Worm (Caenorhabditis elegans) whole organism, mixed stage, embryonic: ENCODE data around the gene hcf-1.
A peak's percentile ranks its signal among the peaks of the same experiment; 100 is the strongest.

Experiments
- ces-1 ChIP-seq: fragments of 150-350 bp; optimal IDR thresholded peaks from 2 replicates; lab custom pipeline; 2014; ENCODE audit warnings: missing biosample characterization, missing genetic modification reagents, missing genetic modification characterization
- lsy-2 ChIP-seq: fragments of 150-350 bp; optimal IDR thresholded peaks from 2 replicates; lab custom pipeline; 2014; ENCODE audit warnings: missing biosample characterization, missing genetic modification characterization
- nhr-2 ChIP-seq: fragments of 150-350 bp; optimal IDR thresholded peaks from 2 replicates; lab custom pipeline; 2014; ENCODE audit warnings: missing biosample characterization, missing genetic modification characterization
- nhr-237 ChIP-seq: fragments of 150-350 bp; optimal IDR thresholded peaks from 2 replicates; lab custom pipeline; 2014; ENCODE audit warnings: missing biosample characterization, missing genetic modification characterization
- snpc-4 ChIP-seq: fragments of 150-350 bp; optimal IDR thresholded peaks from 2 replicates; lab custom pipeline; 2014; ENCODE audit warnings: missing biosample characterization, missing genetic modification characterization
- unc-62 ChIP-seq: fragments of 150-350 bp; optimal IDR thresholded peaks from 2 replicates; lab custom pipeline; 2014; ENCODE audit warnings: missing biosample characterization, missing genetic modification reagents, missing genetic modification characterization

ce11 chrIV:7789521-7789949, 15.5 kb upstream of the hcf-1 start, which contains the start of gene imp-3:
- TF ChIP-seq lsy-2 (peak; percentile 25), ces-1 (no peak), unc-62 (no peak), nhr-237 (tag; lab: Kevin White, UChicago) (no peak), nhr-2 (tag; lab: Kevin White, UChicago) (no peak), snpc-4 (tag; lab: Kevin White, UChicago) (no peak)
